Worm (Caenorhabditis elegans): Measurements from ENCODE around the gene F12F6.7.

F12F6.7 gene

ce11 chrIV:11526189-11526588 lies 35.4 kb downstream of the F12F6.7 start:
- TF ChIP-seq nhr-237 (tag; optimal IDR thresholded peaks at IDR 0.05): no peak
- TF ChIP-seq lin-13 (tag; optimal IDR thresholded peaks at IDR 0.05): no peak
- no peak for TF ChIP-seq elt-1 (tag; optimal IDR thresholded peaks at IDR 0.05; ENCODE audit: borderline replicate concordance, insufficient read depth)
- no peak for TF ChIP-seq unc-39 (tag; optimal IDR thresholded peaks at IDR 0.05)

- no peak for TF ChIP-seq ham-2 (GFP tag; optimal IDR thresholded peaks at IDR 0.05)
- peak; percentile 32 for TF ChIP-seq unc-62 (GFP tag; optimal IDR thresholded peaks at IDR 0.05)
- TF ChIP-seq zip-8 (tag; optimal IDR thresholded peaks at IDR 0.05): no peak
- TF ChIP-seq ztf-11 (tag; optimal IDR thresholded peaks at IDR 0.05): peak; percentile 34
- no peak for TF ChIP-seq elt-1 (tag; optimal IDR thresholded peaks at IDR 0.05; ENCODE audit: borderline replicate concordance, insufficient read depth)
- TF ChIP-seq unc-39 (tag; optimal IDR thresholded peaks at IDR 0.05): no peak
- TF ChIP-seq lin-13 (tag; optimal IDR thresholded peaks at IDR 0.05): peak; percentile 13
- peak; percentile 18 for TF ChIP-seq hlh-1 (tag; optimal IDR thresholded peaks at IDR 0.05)
- peak; percentile 26 for TF ChIP-seq sptf-1 (tag; optimal IDR thresholded peaks at IDR 0.05)
- peak; percentile 60 for TF ChIP-seq ceh-39 (tag; optimal IDR thresholded peaks at IDR 0.05)
- no peak for TF ChIP-seq ceh-43 (GFP tag; optimal IDR thresholded peaks at IDR 0.05)
- peak; percentile 71 for TF ChIP-seq unc-120 (tag; optimal IDR thresholded peaks at IDR 0.05; ENCODE audit: poor library complexity, severe bottlenecking)
- peak; percentile 59 for TF ChIP-seq lsy-2 (tag; optimal IDR thresholded peaks at IDR 0.05)
- no peak for TF ChIP-seq nhr-2 (tag; optimal IDR thresholded peaks at IDR 0.05)
- TF ChIP-seq mab-5 (tag; optimal IDR thresholded peaks at IDR 0.05): no peak
- no peak for TF ChIP-seq lin-32 (GFP tag; optimal IDR thresholded peaks at IDR 0.05)
- TF ChIP-seq elt-3 (tag; optimal IDR thresholded peaks at IDR 0.05): no peak
- TF ChIP-seq cnd-1 (tag; optimal IDR thresholded peaks at IDR 0.05): peak; percentile 78
- peak; percentile 17 for TF ChIP-seq ces-1 (GFP tag; optimal IDR thresholded peaks at IDR 0.05)
- TF ChIP-seq pha-4 (tag; optimal IDR thresholded peaks at IDR 0.05): peak; percentile 68
- TF ChIP-seq M03D4.4 (tag; optimal IDR thresholded peaks at IDR 0.05): no peak
- TF ChIP-seq ceh-83 (GFP tag; optimal IDR thresholded peaks at IDR 0.05): no peak
Observed at ce11 chrIV:11524241-11524692, 37.4 kb downstream of the F12F6.7 start, which contains the start of gene mep-1. Gene mep-1 (plus strand): TSS chrIV:11524642.

- TF ChIP-seq ceh-83 (GFP tag; optimal IDR thresholded peaks at IDR 0.05) (no peak), mab-5 (tag; optimal IDR thresholded peaks at IDR 0.05) (no peak), lin-32 (GFP tag; optimal IDR thresholded peaks at IDR 0.05) (no peak), bed-3 (GFP tag; optimal IDR thresholded peaks at IDR 0.05) (no peak), lin-13 (tag; optimal IDR thresholded peaks at IDR 0.05) (no peak)
Observed at ce11 chrIV:11523685-11524084, 37.9 kb downstream of the F12F6.7 start.

DNA sequence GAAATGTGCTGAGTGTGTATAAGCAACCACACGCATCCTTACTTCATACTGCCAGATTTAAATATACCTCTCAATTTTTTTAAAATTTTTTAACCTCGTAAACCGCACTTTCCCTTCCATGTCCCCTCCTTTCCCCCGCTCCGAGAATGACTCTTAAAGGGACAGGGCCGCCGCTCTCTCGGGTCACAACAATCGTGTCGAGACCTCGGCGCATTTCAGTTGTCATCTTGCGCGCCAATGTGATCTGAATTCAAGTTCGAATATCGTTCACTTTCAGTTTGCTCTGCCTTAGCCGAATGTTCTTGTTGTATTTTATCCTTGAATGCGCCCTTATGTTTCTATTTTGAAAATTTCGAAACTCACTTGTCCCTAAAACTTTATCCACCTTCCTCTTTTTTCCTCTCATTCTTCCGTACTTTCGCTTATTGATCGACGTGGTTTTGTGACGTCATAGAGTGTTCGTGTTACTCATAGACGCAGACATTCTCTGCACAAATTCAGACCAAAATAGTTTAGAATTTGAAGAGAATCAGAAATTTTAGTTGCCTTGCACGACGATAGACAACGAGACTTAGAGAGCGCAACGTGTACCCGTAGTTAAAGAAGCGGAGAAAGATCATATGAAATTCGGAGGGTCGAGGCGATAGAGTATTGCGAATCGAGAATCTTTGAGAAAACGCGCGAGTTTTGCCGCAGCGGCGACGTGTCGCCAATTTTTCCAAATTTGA lies 39.2 kb downstream of the F12F6.7 start:
- TF ChIP-seq flh-1 (GFP tag; optimal IDR thresholded peaks at IDR 0.05) (no peak), blmp-1 (tag; optimal IDR thresholded peaks at IDR 0.05) (peak; percentile 71), unc-120 (tag; optimal IDR thresholded peaks at IDR 0.05; ENCODE audit: poor library complexity, severe bottlenecking) (peak; percentile 29), ceh-83 (GFP tag; optimal IDR thresholded peaks at IDR 0.05) (no peak), nhr-237 (tag; optimal IDR thresholded peaks at IDR 0.05) (peak; percentile 79), ces-1 (GFP tag; optimal IDR thresholded peaks at IDR 0.05) (peak; percentile 72), tbx-8 (GFP tag; optimal IDR thresholded peaks at IDR 0.05) (no peak), zip-8 (tag; optimal IDR thresholded peaks at IDR 0.05) (peak; percentile 51), lsy-2 (tag; optimal IDR thresholded peaks at IDR 0.05) (peak; percentile 16), unc-62 (GFP tag; optimal IDR thresholded peaks at IDR 0.05) (peak; percentile 4), pha-4 (tag; optimal IDR thresholded peaks at IDR 0.05) (peak; percentile 25)

- peak; percentile 10 for TF ChIP-seq ces-1 (GFP tag; optimal IDR thresholded peaks at IDR 0.05)
- TF ChIP-seq nhr-237 (tag; optimal IDR thresholded peaks at IDR 0.05): peak; percentile 10
- TF ChIP-seq ceh-43 (GFP tag; optimal IDR thresholded peaks at IDR 0.05): no peak
Observed at ce11 chrIV:11520960-11521359, 40.7 kb downstream of the F12F6.7 start, which contains the start of the genes M04B2.4 and gfl-1. Gene M04B2.4 (minus strand): TSS chrIV:11521031. Gene gfl-1 (plus strand): TSS chrIV:11521290.

ce11 chrIV:11510664-11511063 lies 51.0 kb downstream of the F12F6.7 start, which contains the start of gene M04B2.6:
Gene M04B2.6 (minus strand): TSS chrIV:11510764.
- TF ChIP-seq nhr-12 (tag; optimal IDR thresholded peaks at IDR 0.05) (no peak), snpc-4 (tag; optimal IDR thresholded peaks at IDR 0.05) (no peak), sem-2 (GFP tag; optimal IDR thresholded peaks at IDR 0.05) (no peak), lin-13 (tag; optimal IDR thresholded peaks at IDR 0.05) (no peak), ztf-11 (tag; optimal IDR thresholded peaks at IDR 0.05) (no peak), hlh-1 (tag; optimal IDR thresholded peaks at IDR 0.05) (no peak), M03D4.4 (tag; optimal IDR thresholded peaks at IDR 0.05) (no peak), unc-120 (tag; optimal IDR thresholded peaks at IDR 0.05; ENCODE audit: poor library complexity, severe bottlenecking) (no peak), unc-62 (GFP tag; optimal IDR thresholded peaks at IDR 0.05) (no peak), pha-4 (tag; optimal IDR thresholded peaks at IDR 0.05) (no peak), mab-5 (tag; optimal IDR thresholded peaks at IDR 0.05) (no peak), cnd-1 (tag; optimal IDR thresholded peaks at IDR 0.05) (no peak), elt-3 (tag; optimal IDR thresholded peaks at IDR 0.05) (no peak), ceh-83 (GFP tag; optimal IDR thresholded peaks at IDR 0.05) (no peak), mep-1 (tag; optimal IDR thresholded peaks at IDR 0.05) (no peak), flh-1 (GFP tag; optimal IDR thresholded peaks at IDR 0.05) (no peak)
